Worm (Caenorhabditis elegans): ENCODE measurements around the gene nhr-248.

The nhr-248 gene

ce11 chrV:17098669-17099068 is 5.8 kb downstream of the nhr-248 start, which contains the start of the genes ZK218.3 and ZK218.4:
ZK218.3 (minus strand) TSS chrV:17098769.
ZK218.4 (plus strand) TSS chrV:17098854.
- TF ChIP-seq peb-1 (tag; optimal IDR thresholded peaks at IDR 0.05), result no peak
- TF ChIP-seq lin-11 (tag; optimal IDR thresholded peaks at IDR 0.05), result no peak
- no peak for TF ChIP-seq C34F6.9 (tag; optimal IDR thresholded peaks at IDR 0.05)
- TF ChIP-seq sma-3 (GFP tag; optimal IDR thresholded peaks at IDR 0.05), result no peak
- TF ChIP-seq elt-1 (tag; optimal IDR thresholded peaks at IDR 0.05), result no peak

ce11 chrV:17094568-17094967 is 9.9 kb downstream of the nhr-248 start:
- TF ChIP-seq Y55F3AM.14 (GFP tag; optimal IDR thresholded peaks at IDR 0.05) (no peak), R02D3.7 (tag; optimal IDR thresholded peaks at IDR 0.05) (no peak), nhr-21 (tag; optimal IDR thresholded peaks at IDR 0.05) (no peak), mbf-1 (tag; optimal IDR thresholded peaks at IDR 0.05) (no peak), nhr-6 (tag; optimal IDR thresholded peaks at IDR 0.05) (no peak), ceh-16 (tag; optimal IDR thresholded peaks at IDR 0.05) (no peak), ztf-1 (GFP tag; conservative IDR thresholded peaks at IDR 0.05) (no peak), aly-2 (tag; optimal IDR thresholded peaks at IDR 0.05) (no peak), ztf-4 (tag; optimal IDR thresholded peaks at IDR 0.05) (no peak), C34F6.9 (tag; optimal IDR thresholded peaks at IDR 0.05) (no peak), sem-4 (tag; optimal IDR thresholded peaks at IDR 0.05) (no peak), sma-9 (GFP tag; optimal IDR thresholded peaks at IDR 0.05) (no peak), sma-9 (tag; optimal IDR thresholded peaks at IDR 0.05) (no peak)

ce11 chrV:17092262-17092661 is 12.2 kb downstream of the nhr-248 start, which contains the start of gene ZK218.1:
ZK218.1 (plus strand) TSS chrV:17092562.
- TF ChIP-seq sem-4 (tag; optimal IDR thresholded peaks at IDR 0.05) (no peak), ZK546.5 (tag; optimal IDR thresholded peaks at IDR 0.05) (no peak), alr-1 (tag; optimal IDR thresholded peaks at IDR 0.05) (no peak), nhr-129 (tag; optimal IDR thresholded peaks at IDR 0.05) (no peak), nhr-237 (tag; optimal IDR thresholded peaks at IDR 0.05) (no peak), R02D3.7 (tag; optimal IDR thresholded peaks at IDR 0.05) (no peak), unc-62 (GFP tag; optimal IDR thresholded peaks at IDR 0.05) (no peak), crh-2 (tag; optimal IDR thresholded peaks at IDR 0.05) (no peak), nhr-10 (tag; optimal IDR thresholded peaks at IDR 0.05) (no peak), sma-9 (GFP tag; optimal IDR thresholded peaks at IDR 0.05) (no peak), sma-9 (tag; optimal IDR thresholded peaks at IDR 0.05) (no peak)

ce11 chrV:17089931-17090429 is 14.4 kb downstream of the nhr-248 start, which contains the start of gene srh-237:
srh-237 (plus strand) TSS chrV:17090379.
- TF ChIP-seq fos-1 (tag; optimal IDR thresholded peaks at IDR 0.05) (peak; percentile 68), zag-1 (tag; optimal IDR thresholded peaks at IDR 0.05) (no peak)

ce11 chrV:17089342-17089741 is 15.1 kb downstream of the nhr-248 start, which contains the start of gene T05E12.6:
T05E12.6 (minus strand) TSS chrV:17089442.
- TF ChIP-seq ztf-4 (tag; optimal IDR thresholded peaks at IDR 0.05) (no peak), mab-5 (tag; optimal IDR thresholded peaks at IDR 0.05) (no peak), gmeb-1 (tag; optimal IDR thresholded peaks at IDR 0.05) (no peak), nhr-6 (tag; optimal IDR thresholded peaks at IDR 0.05) (no peak), fos-1 (tag; optimal IDR thresholded peaks at IDR 0.05) (no peak), lin-13 (GFP tag; optimal IDR thresholded peaks at IDR 0.05) (no peak), nhr-237 (tag; optimal IDR thresholded peaks at IDR 0.05) (no peak), nhr-129 (tag; optimal IDR thresholded peaks at IDR 0.05) (no peak), mbf-1 (tag; optimal IDR thresholded peaks at IDR 0.05) (no peak), sem-4 (tag; optimal IDR thresholded peaks at IDR 0.05) (no peak), lin-11 (tag; optimal IDR thresholded peaks at IDR 0.05) (no peak), ama-1 (optimal IDR thresholded peaks at IDR 0.05) (no peak), ceh-16 (tag; optimal IDR thresholded peaks at IDR 0.05) (no peak), egl-27 (tag; optimal IDR thresholded peaks at IDR 0.05) (no peak), ZK546.5 (tag; optimal IDR thresholded peaks at IDR 0.05) (no peak), lin-39 (tag; optimal IDR thresholded peaks at IDR 0.05) (no peak), crh-2 (tag; optimal IDR thresholded peaks at IDR 0.05) (no peak)

ce11 chrV:17082718-17083117 is 21.7 kb downstream of the nhr-248 start, which contains the start of gene T05E12.9:
T05E12.9 (minus strand) TSS chrV:17082818.
- TF ChIP-seq snpc-4 (tag; optimal IDR thresholded peaks at IDR 0.05) (no peak), egl-27 (tag; optimal IDR thresholded peaks at IDR 0.05) (no peak), alr-1 (tag; optimal IDR thresholded peaks at IDR 0.05) (no peak), zag-1 (tag; optimal IDR thresholded peaks at IDR 0.05) (no peak)

Data from whole organism, L2 larva.